Worm (Caenorhabditis elegans) whole organism, midembryonic: ENCODE data around the gene C16C8.12.

Experiments used
- T22C8.4 ChIP-seq: fragments of 200-800 bp; sonication (Bioruptor generic); IDR thresholded peaks from 2 replicates; pipeline ENCODE4 v1.3.6; 2022; ENCODE audit warnings: missing genetic modification characterization, missing compliant biosample characterization
- cog-1 ChIP-seq: sonication (generic microtip); optimal IDR thresholded peaks from 2 replicates; lab custom pipeline; 2016; ENCODE audit warnings: missing genetic modification characterization, missing compliant biosample characterization
- flt-1 ChIP-seq: fragments of 200-800 bp; sonication (Bioruptor generic); IDR thresholded peaks from 2 replicates; pipeline ENCODE4 v1.3.6; 2022; ENCODE audit warnings: missing genetic modification characterization, missing compliant biosample characterization
- klf-2 ChIP-seq: fragments of 200-800 bp; sonication (Bioruptor generic); conservative IDR thresholded peaks from 2 replicates; pipeline ENCODE4 v1.3.6; 2022; ENCODE audit warnings: missing genetic modification reagents, missing genetic modification characterization, missing compliant biosample characterization
- med-1 ChIP-seq: sonication (generic microtip); optimal IDR thresholded peaks from 2 replicates; lab custom pipeline; 2017; ENCODE audit warnings: missing genetic modification characterization, mild to moderate bottlenecking, missing compliant biosample characterization, antibody characterized with exemption, missing genetic modification reagents; ENCODE audit not compliant: insufficient read depth
- tab-1 ChIP-seq: fragments of 200-800 bp; sonication (Bioruptor generic); IDR thresholded peaks from 2 replicates; pipeline ENCODE4 v1.3.6; 2022; ENCODE audit warnings: missing genetic modification characterization, missing compliant biosample characterization
- ztf-23 ChIP-seq: fragments of 200-800 bp; sonication (Bioruptor generic); IDR thresholded peaks from 2 replicates; pipeline ENCODE4 v1.3.6; 2022; ENCODE audit warnings: missing genetic modification reagents, missing genetic modification characterization, missing compliant biosample characterization
- ztf-29 ChIP-seq: fragments of 200-800 bp; sonication (Bioruptor generic); IDR thresholded peaks from 2 replicates; pipeline ENCODE4 v1.3.6; 2022; ENCODE audit warnings: missing genetic modification reagents, missing genetic modification characterization, missing compliant biosample characterization

DNA sequence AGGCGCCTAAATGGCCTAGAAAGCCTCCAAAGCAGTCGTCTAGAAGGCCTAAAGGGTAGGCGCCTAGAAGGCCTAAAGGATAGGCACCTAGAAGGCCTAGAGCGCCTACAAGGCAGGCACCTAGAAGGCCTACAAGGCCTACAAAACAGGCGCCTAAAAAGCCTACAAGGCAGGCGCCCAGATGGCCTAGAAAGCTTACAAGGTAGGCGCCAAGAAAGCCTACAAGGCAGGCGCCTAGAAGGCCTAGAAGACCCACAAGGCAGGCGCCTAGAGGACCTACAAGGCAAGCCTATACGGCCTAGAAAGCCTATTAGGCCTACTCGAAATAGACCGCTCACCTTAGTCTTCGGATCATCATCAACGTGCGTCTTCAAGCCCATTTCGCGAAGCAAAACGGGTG, 49.5 kb downstream of the C16C8.12 start:
- no peak for TF ChIP-seq T22C8.4 (GFP tag; lab: Robert Waterston, UW)
- TF ChIP-seq cog-1 (tag; lab: Kevin White, UChicago): no peak
- TF ChIP-seq flt-1 (GFP tag; lab: Robert Waterston, UW): no peak
- no peak for TF ChIP-seq tab-1
- TF ChIP-seq ztf-29 (GFP tag; lab: Robert Waterston, UW): no peak
- no peak for TF ChIP-seq med-1 (GFP tag; lab: Kevin White, UChicago)
- no peak for TF ChIP-seq klf-2 (GFP tag; lab: Robert Waterston, UW)
- TF ChIP-seq ztf-23 (GFP tag; lab: Robert Waterston, UW): no peak
